Worm (Caenorhabditis elegans) whole organism, late embryonic: ENCODE data around the gene atp-5.

Source experiments
- C38D4.7 ChIP-seq: fragments of 200-800 bp; sonication (Bioruptor generic); optimal IDR thresholded peaks from 2 replicates; lab custom pipeline; 2018; ENCODE audit warnings: mild to moderate bottlenecking, missing genetic modification characterization, moderate library complexity, missing compliant biosample characterization
- K09A11.1 ChIP-seq: sonication (generic microtip); optimal IDR thresholded peaks from 2 replicates; lab custom pipeline; 2017; ENCODE audit warnings: antibody characterized with exemption, mild to moderate bottlenecking, missing genetic modification characterization, missing compliant biosample characterization; ENCODE audit not compliant: insufficient read depth
- T23F11.4 ChIP-seq: fragments of 200-800 bp; sonication (Bioruptor generic); optimal IDR thresholded peaks from 2 replicates; lab custom pipeline; 2018; ENCODE audit warnings: mild to moderate bottlenecking, missing genetic modification characterization, missing compliant biosample characterization
- Y22D7AL.16 ChIP-seq: sonication (generic microtip); optimal IDR thresholded peaks from 2 replicates; lab custom pipeline; 2016; ENCODE audit warnings: missing genetic modification characterization, missing compliant biosample characterization
- ahr-1 ChIP-seq: sonication (generic microtip); optimal IDR thresholded peaks from 2 replicates; lab custom pipeline; 2016; ENCODE audit warnings: missing genetic modification characterization, missing compliant biosample characterization
- ceh-18 ChIP-seq: sonication (generic microtip); optimal IDR thresholded peaks from 2 replicates; lab custom pipeline; 2016; ENCODE audit warnings: missing genetic modification characterization, missing compliant biosample characterization
- ceh-2 ChIP-seq: sonication (generic microtip); optimal IDR thresholded peaks from 2 replicates; lab custom pipeline; 2016; ENCODE audit warnings: missing genotype, missing genetic modification characterization, missing compliant biosample characterization
- ceh-22 ChIP-seq: sonication (generic microtip); optimal IDR thresholded peaks from 2 replicates; lab custom pipeline; 2017; ENCODE audit warnings: missing biosample characterization, missing genetic modification characterization
- ceh-24 ChIP-seq: sonication (generic microtip); optimal IDR thresholded peaks from 2 replicates; lab custom pipeline; 2016; ENCODE audit warnings: mild to moderate bottlenecking, missing genetic modification characterization, missing compliant biosample characterization
- ceh-30 ChIP-seq: fragments of 150-350 bp; optimal IDR thresholded peaks from 2 replicates; lab custom pipeline; 2014; ENCODE audit warnings: missing biosample characterization, missing genetic modification characterization
- ceh-31 ChIP-seq: sonication (generic microtip); optimal IDR thresholded peaks from 2 replicates; lab custom pipeline; 2016; ENCODE audit warnings: missing genetic modification characterization, missing compliant biosample characterization
- ceh-34 ChIP-seq: sonication (generic microtip); optimal IDR thresholded peaks from 2 replicates; lab custom pipeline; 2016; ENCODE audit warnings: mild to moderate bottlenecking, missing genetic modification characterization, missing compliant biosample characterization
- ceh-45 ChIP-seq: fragments of 200-800 bp; sonication (Bioruptor generic); IDR thresholded peaks from 2 replicates; pipeline ENCODE4 v1.3.6; 2022; ENCODE audit warnings: missing genetic modification reagents, missing genetic modification characterization, missing compliant biosample characterization
- dmd-4 ChIP-seq: sonication (generic microtip); optimal IDR thresholded peaks from 2 replicates; lab custom pipeline; 2016; ENCODE audit warnings: borderline replicate concordance, missing genetic modification characterization, missing compliant biosample characterization
- elt-2 ChIP-seq: sonication (generic microtip); optimal IDR thresholded peaks from 2 replicates; lab custom pipeline; 2016; ENCODE audit warnings: missing genetic modification reagents, missing genetic modification characterization, missing compliant biosample characterization
- elt-4 ChIP-seq: sonication (generic microtip); optimal IDR thresholded peaks from 2 replicates; lab custom pipeline; 2016; ENCODE audit warnings: missing genetic modification characterization, missing compliant biosample characterization
- ets-4 ChIP-seq: sonication (generic microtip); optimal IDR thresholded peaks from 2 replicates; lab custom pipeline; 2016; ENCODE audit warnings: missing genetic modification characterization, missing compliant biosample characterization
- eyg-1 ChIP-seq: sonication (generic microtip); optimal IDR thresholded peaks from 2 replicates; lab custom pipeline; 2016; ENCODE audit warnings: missing genotype, missing genetic modification characterization, missing compliant biosample characterization
- fax-1 ChIP-seq: sonication (generic microtip); optimal IDR thresholded peaks from 2 replicates; lab custom pipeline; 2016; ENCODE audit warnings: missing genotype, missing genetic modification characterization, missing compliant biosample characterization
- fkh-6 ChIP-seq: sonication (generic microtip); optimal IDR thresholded peaks from 2 replicates; lab custom pipeline; 2016; ENCODE audit warnings: missing genetic modification characterization, missing compliant biosample characterization
- gmeb-2 ChIP-seq: sonication (generic microtip); optimal IDR thresholded peaks from 2 replicates; lab custom pipeline; 2016; ENCODE audit warnings: missing genetic modification characterization, inconsistent platforms, missing compliant biosample characterization
- hlh-13 ChIP-seq: fragments of 200-800 bp; sonication (Bioruptor generic); optimal IDR thresholded peaks from 2 replicates; lab custom pipeline; 2018; ENCODE audit warnings: mild to moderate bottlenecking, missing genetic modification characterization, missing compliant biosample characterization
- hlh-15 ChIP-seq: sonication (generic microtip); optimal IDR thresholded peaks from 2 replicates; lab custom pipeline; 2016; ENCODE audit warnings: missing genetic modification characterization, missing compliant biosample characterization
- hlh-30 ChIP-seq: sonication (generic microtip); optimal IDR thresholded peaks from 2 replicates; lab custom pipeline; 2017; ENCODE audit warnings: antibody characterized with exemption, missing genetic modification characterization, missing compliant biosample characterization; ENCODE audit not compliant: insufficient read depth
- hlh-6 ChIP-seq: sonication (generic microtip); optimal IDR thresholded peaks from 2 replicates; lab custom pipeline; 2016; ENCODE audit warnings: missing genotype, missing genetic modification characterization, missing compliant biosample characterization
- hlh-8 ChIP-seq: sonication (generic microtip); optimal IDR thresholded peaks from 2 replicates; lab custom pipeline; 2016; ENCODE audit warnings: missing genotype, missing genetic modification characterization, missing compliant biosample characterization
- lim-6 ChIP-seq: sonication (generic microtip); optimal IDR thresholded peaks from 2 replicates; lab custom pipeline; 2016; ENCODE audit warnings: missing genetic modification characterization, missing compliant biosample characterization
- lin-11 ChIP-seq: fragments of 200-800 bp; sonication (Bioruptor generic); optimal IDR thresholded peaks from 2 replicates; lab custom pipeline; 2018; ENCODE audit warnings: mild to moderate bottlenecking, missing genetic modification characterization, missing compliant biosample characterization
- madf-2 ChIP-seq: sonication (generic microtip); optimal IDR thresholded peaks from 2 replicates; lab custom pipeline; 2017; ENCODE audit warnings: missing genetic modification characterization, missing compliant biosample characterization
- mec-3 ChIP-seq: sonication (generic microtip); optimal IDR thresholded peaks from 2 replicates; lab custom pipeline; 2016; ENCODE audit warnings: borderline replicate concordance, missing genetic modification characterization, missing compliant biosample characterization
- nfya-1 ChIP-seq: sonication (generic microtip); optimal IDR thresholded peaks from 2 replicates; lab custom pipeline; 2017; ENCODE audit warnings: missing genetic modification characterization, mild to moderate bottlenecking, missing compliant biosample characterization, antibody characterized with exemption, moderate library complexity
- nhr-11 ChIP-seq: fragments of 150-350 bp; optimal IDR thresholded peaks from 2 replicates; lab custom pipeline; 2014; ENCODE audit warnings: missing biosample characterization, missing genetic modification characterization
- npax-4 ChIP-seq: sonication (generic microtip); optimal IDR thresholded peaks from 2 replicates; lab custom pipeline; 2016; ENCODE audit warnings: missing genetic modification characterization, missing compliant biosample characterization
- odd-2 ChIP-seq: sonication (generic microtip); optimal IDR thresholded peaks from 2 replicates; lab custom pipeline; 2017; ENCODE audit warnings: antibody characterized with exemption, mild to moderate bottlenecking, missing genetic modification characterization, missing compliant biosample characterization
- pag-3 ChIP-seq: sonication (generic microtip); optimal IDR thresholded peaks from 2 replicates; lab custom pipeline; 2016; ENCODE audit warnings: missing compliant biosample characterization, missing genetic modification characterization, borderline replicate concordance
- pat-9 ChIP-seq: fragments of 200-800 bp; sonication (Bioruptor generic); optimal IDR thresholded peaks from 2 replicates; lab custom pipeline; 2018; ENCODE audit warnings: mild to moderate bottlenecking, missing genetic modification characterization, moderate library complexity, missing compliant biosample characterization
- pax-1 ChIP-seq: fragments of 150-350 bp; optimal IDR thresholded peaks from 2 replicates; lab custom pipeline; 2014; ENCODE audit warnings: missing biosample characterization, missing genetic modification characterization
- pha-2 ChIP-seq: sonication (generic microtip); optimal IDR thresholded peaks from 2 replicates; lab custom pipeline; 2017; ENCODE audit warnings: mild to moderate bottlenecking, missing genetic modification characterization, missing compliant biosample characterization
- pha-4 ChIP-seq: fragments of 150-350 bp; optimal IDR thresholded peaks from 2 replicates; lab custom pipeline; 2018; ENCODE audit warnings: missing biosample characterization, missing genetic modification reagents, missing genetic modification characterization
- pqm-1 ChIP-seq: sonication (generic microtip); optimal IDR thresholded peaks from 2 replicates; lab custom pipeline; 2016; ENCODE audit warnings: missing genetic modification characterization, missing compliant biosample characterization
- pros-1 ChIP-seq: fragments of 150-350 bp; optimal IDR thresholded peaks from 2 replicates; lab custom pipeline; 2014; ENCODE audit warnings: missing biosample characterization, missing genetic modification reagents, missing genetic modification characterization
- rnt-1 ChIP-seq: sonication (generic microtip); optimal IDR thresholded peaks from 2 replicates; lab custom pipeline; 2016; ENCODE audit warnings: missing genetic modification characterization, missing compliant biosample characterization
- sdc-2 ChIP-seq: sonication (generic microtip); optimal IDR thresholded peaks from 2 replicates; lab custom pipeline; 2016; ENCODE audit warnings: missing genotype, missing genetic modification characterization, missing compliant biosample characterization
- sox-2 ChIP-seq: fragments of 200-800 bp; sonication (Bioruptor generic); IDR thresholded peaks from 2 replicates; pipeline ENCODE4 v1.3.6; 2022; ENCODE audit warnings: missing genetic modification reagents, missing genetic modification characterization, missing compliant biosample characterization
- syd-9 ChIP-seq: sonication (generic microtip); optimal IDR thresholded peaks from 2 replicates; lab custom pipeline; 2016; ENCODE audit warnings: mild to moderate bottlenecking, missing genetic modification characterization, moderate library complexity, missing compliant biosample characterization
- tbx-2 ChIP-seq: sonication (generic microtip); optimal IDR thresholded peaks from 2 replicates; lab custom pipeline; 2016; ENCODE audit warnings: missing genetic modification characterization, missing compliant biosample characterization
- tbx-7 ChIP-seq: sonication (generic microtip); optimal IDR thresholded peaks from 2 replicates; lab custom pipeline; 2016; ENCODE audit warnings: missing genotype, missing genetic modification characterization, missing compliant biosample characterization
- ttx-3 ChIP-seq: sonication (generic microtip); optimal IDR thresholded peaks from 2 replicates; lab custom pipeline; 2016; ENCODE audit warnings: missing genetic modification reagents, missing genetic modification characterization, missing compliant biosample characterization
- unc-3 ChIP-seq, 2 experiments: fragments of 200-800 bp in 1 of 2; sonication (Bioruptor generic) in 1 of 2; sonication (generic microtip) in 1 of 2; conservative IDR thresholded peaks in 1 of 2; optimal IDR thresholded peaks in 1 of 2; 2 replicates each; pipeline versions ENCODE4 v1.3.6 to Lab custom; 2016 to 2022; ENCODE audit warnings: missing compliant biosample characterization in 2 of 2, missing genetic modification characterization in 2 of 2, missing genetic modification reagents in 1 of 2
- unc-42 ChIP-seq: sonication (generic microtip); optimal IDR thresholded peaks from 2 replicates; lab custom pipeline; 2016; ENCODE audit warnings: missing genotype, missing genetic modification characterization, missing compliant biosample characterization
- unc-55 ChIP-seq: sonication (generic microtip); optimal IDR thresholded peaks from 2 replicates; lab custom pipeline; 2017; ENCODE audit warnings: missing biosample characterization, missing genetic modification reagents, missing genetic modification characterization
- ztf-16 ChIP-seq: sonication (generic microtip); optimal IDR thresholded peaks from 2 replicates; lab custom pipeline; 2017; ENCODE audit warnings: missing genetic modification characterization, missing compliant biosample characterization

atp-5 gene

DNA sequence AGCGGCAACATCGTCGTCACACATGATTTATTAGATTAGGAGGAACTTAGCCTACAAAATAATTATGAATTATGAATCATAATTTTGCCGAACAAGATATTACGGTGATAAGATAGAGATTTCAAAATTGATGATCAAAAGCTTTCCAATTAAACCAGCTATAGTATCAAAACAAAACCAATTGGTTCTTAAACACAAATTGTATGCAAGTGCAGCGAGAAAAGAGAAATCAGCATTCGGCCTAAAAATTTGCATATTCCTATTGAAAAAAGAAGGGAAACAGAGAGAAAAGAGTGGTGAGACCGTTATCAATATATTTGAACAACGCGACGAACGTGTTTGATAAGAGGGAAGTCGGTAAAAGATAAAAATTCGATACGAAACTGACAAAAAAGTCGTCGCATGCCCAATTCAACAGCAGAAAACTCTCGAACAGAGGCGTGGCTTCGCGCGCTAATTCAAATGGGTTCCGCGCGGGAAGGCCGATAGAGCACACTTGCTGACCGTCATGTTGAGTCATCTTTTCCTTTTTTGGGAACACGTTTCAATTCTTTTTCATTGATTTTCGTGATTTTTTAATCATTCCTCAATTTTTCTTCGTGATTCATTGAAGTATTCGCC is 45.5 kb downstream of the atp-5 start, which contains the start of gene act-2:
act-2 (minus strand) TSS at position 51 of the 621 bp plus-strand sequence.
- TF ChIP-seq dmd-4 (tag; lab: Kevin White, UChicago) (no peak), syd-9 (tag; lab: Kevin White, UChicago) (no peak), pqm-1 (tag; lab: Kevin White, UChicago) (no peak), elt-4 (no peak), fax-1 (tag; lab: Kevin White, UChicago) (no peak), hlh-13 (GFP tag; lab: Kevin White, UChicago) (no peak), hlh-15 (tag; lab: Kevin White, UChicago) (no peak), pag-3 (tag; lab: Kevin White, UChicago) (no peak), ztf-16 (tag; lab: Kevin White, UChicago) (peak; percentile 12), ceh-2 (tag; lab: Kevin White, UChicago) (no peak), pat-9 (tag; lab: Kevin White, UChicago) (no peak), ahr-1 (tag; lab: Kevin White, UChicago) (no peak), ceh-24 (no peak), npax-4 (tag; lab: Kevin White, UChicago) (no peak), ceh-31 (tag; lab: Kevin White, UChicago) (peak; percentile 37), hlh-8 (tag; lab: Kevin White, UChicago) (no peak), ttx-3 (no peak), sdc-2 (tag; lab: Kevin White, UChicago) (no peak), mec-3 (tag; lab: Kevin White, UChicago) (no peak), nfya-1 (tag; lab: Kevin White, UChicago) (peak; percentile 40), lin-11 (tag; lab: Kevin White, UChicago) (no peak), madf-2 (tag; lab: Kevin White, UChicago) (no peak), sox-2 (GFP tag; lab: Robert Waterston, UW) (no peak), T23F11.4 (GFP tag; lab: Kevin White, UChicago) (no peak), pha-2 (tag; lab: Kevin White, UChicago) (no peak), K09A11.1 (tag; lab: Kevin White, UChicago) (no peak), ceh-34 (no peak), ceh-45 (GFP tag; lab: Robert Waterston, UW) (no peak), ceh-18 (tag; lab: Kevin White, UChicago) (peak; percentile 32), fkh-6 (tag; lab: Kevin White, UChicago) (no peak), unc-55 (no peak), ets-4 (no peak), gmeb-2 (tag; lab: Kevin White, UChicago) (no peak), pros-1 (tag; lab: Kevin White, UChicago) (no peak), unc-3 (GFP tag; conservative IDR thresholded peaks at IDR 0.05; lab: Robert Waterston, UW) (no peak), unc-3 (tag; optimal IDR thresholded peaks at IDR 0.05; lab: Kevin White, UChicago) (no peak), pha-4 (no peak), C38D4.7 (GFP tag; lab: Kevin White, UChicago) (no peak), Y22D7AL.16 (tag; lab: Kevin White, UChicago) (no peak), tbx-7 (tag; lab: Kevin White, UChicago) (no peak), rnt-1 (peak; percentile 26), odd-2 (tag; lab: Kevin White, UChicago) (no peak), hlh-30 (tag; lab: Kevin White, UChicago) (peak; percentile 8), elt-2 (tag; lab: Kevin White, UChicago) (peak; percentile 91), hlh-6 (tag; lab: Kevin White, UChicago) (no peak), ceh-30 (tag; lab: Kevin White, UChicago) (no peak), nhr-11 (no peak), ceh-22 (tag; lab: Kevin White, UChicago) (no peak), eyg-1 (tag; lab: Kevin White, UChicago) (no peak), lim-6 (no peak), unc-42 (peak; percentile 58), tbx-2 (tag; lab: Kevin White, UChicago) (peak; percentile 53), pax-1 (tag; lab: Kevin White, UChicago) (peak; percentile 13)
